Fruit fly (Drosophila melanogaster) whole organism, embryonic: ENCODE data around the gene CG2147.
A peak's percentile ranks its signal among the peaks of the same experiment; 100 is the strongest.

Source experiments
- CG10267 ChIP-seq: fragments of 200-800 bp; sonication (Bioruptor generic); optimal IDR thresholded peaks from 2 replicates; lab custom pipeline; 2018; ENCODE audit warnings: missing biosample characterization, mild to moderate bottlenecking, missing genetic modification characterization, moderate library complexity
- CG6654 ChIP-seq: fragments of 200-800 bp; sonication (Bioruptor generic); optimal IDR thresholded peaks from 2 replicates; lab custom pipeline; 2017; ENCODE audit warnings: missing biosample characterization, mild to moderate bottlenecking, missing genetic modification characterization
- NfI ChIP-seq: fragments of 200-800 bp; sonication (Bioruptor generic); optimal IDR thresholded peaks from 3 replicates; lab custom pipeline; 2018; ENCODE audit warnings: missing biosample characterization, mild to moderate bottlenecking, missing genetic modification characterization, moderate library complexity
- dimm ChIP-seq: fragments of 200-800 bp; sonication (Bioruptor generic); IDR thresholded peaks from 2 replicates; pipeline ENCODE4 v1.3.6; 2022; ENCODE audit warnings: missing biosample characterization, missing genetic modification characterization
- emc ChIP-seq: fragments of 200-800 bp; sonication (Bioruptor generic); optimal IDR thresholded peaks from 2 replicates; lab custom pipeline; 2016; ENCODE audit warnings: missing biosample characterization, missing genetic modification characterization

dm6 chrX:8194559-8194958, 45.9 kb upstream of the CG2147 start:
- TF ChIP-seq dimm (GFP tag; lab: Robert Waterston, UW), result no peak
- TF ChIP-seq CG10267 (tag; lab: Kevin White, UChicago), result no peak
- TF ChIP-seq emc, result no peak
- TF ChIP-seq NfI, result no peak
- peak; percentile 95 for TF ChIP-seq CG6654 (GFP tag; lab: Kevin White, UChicago)
